Fruit fly (Drosophila melanogaster): Measurements from ENCODE around the gene mEFG1.

mEFG1 gene

dm6 chr2L:7262580-7262979, 39.7 kb upstream of the mEFG1 start:
- TF ChIP-seq CG1621 (tag; optimal IDR thresholded peaks at IDR 0.05) (no peak), CG10631 (GFP tag; optimal IDR thresholded peaks at IDR 0.05) (no peak), CG6163 (GFP tag; IDR thresholded peaks at IDR 0.05) (no peak), Ets21C (GFP tag; optimal IDR thresholded peaks at IDR 0.05) (no peak), CG10669 (GFP tag; optimal IDR thresholded peaks at IDR 0.05) (no peak), lz (GFP tag; optimal IDR thresholded peaks at IDR 0.05) (no peak), cyc (GFP tag; optimal IDR thresholded peaks at IDR 0.05) (no peak), net (GFP tag; optimal IDR thresholded peaks at IDR 0.05) (no peak), esn (GFP tag; optimal IDR thresholded peaks at IDR 0.05) (no peak), CG3032 (tag; optimal IDR thresholded peaks at IDR 0.05) (no peak), Eip75B (GFP tag; optimal IDR thresholded peaks at IDR 0.05) (no peak), Sox15 (GFP tag; optimal IDR thresholded peaks at IDR 0.05) (no peak), fkh (GFP tag; optimal IDR thresholded peaks at IDR 0.05) (no peak), Lpt (GFP tag; optimal IDR thresholded peaks at IDR 0.05) (no peak), Sox102F (GFP tag; optimal IDR thresholded peaks at IDR 0.05) (no peak), Gug (GFP tag; IDR thresholded peaks at IDR 0.05) (no peak), acj6 (GFP tag; optimal IDR thresholded peaks at IDR 0.05) (no peak), Hr4 (GFP tag; optimal IDR thresholded peaks at IDR 0.05) (no peak), CG6808 (GFP tag; optimal IDR thresholded peaks at IDR 0.05) (no peak), CG8319 (GFP tag; optimal IDR thresholded peaks at IDR 0.05) (no peak)

- TF ChIP-seq Eip93F (GFP tag; optimal IDR thresholded peaks at IDR 0.05) (no peak), CG8119 (GFP tag; IDR thresholded peaks at IDR 0.05) (no peak), net (GFP tag; optimal IDR thresholded peaks at IDR 0.05) (no peak), Hr4 (GFP tag; optimal IDR thresholded peaks at IDR 0.05) (no peak), CG15336 (GFP tag; IDR thresholded peaks at IDR 0.05) (peak; percentile 15; the same call in 1 of the 2 replicates), eg (GFP tag; IDR thresholded peaks at IDR 0.05) (no peak), CG10669 (GFP tag; optimal IDR thresholded peaks at IDR 0.05) (no peak), Smox (GFP tag; optimal IDR thresholded peaks at IDR 0.05) (peak; percentile 60), CG6163 (GFP tag; IDR thresholded peaks at IDR 0.05) (peak; percentile 54; the same call in 1 of the 3 replicates), spab (GFP tag; optimal IDR thresholded peaks at IDR 0.05) (no peak), CG4318 (GFP tag; optimal IDR thresholded peaks at IDR 0.05) (no peak), fd85E (GFP tag; optimal IDR thresholded peaks at IDR 0.05) (no peak), dsx (GFP tag; optimal IDR thresholded peaks at IDR 0.05; ENCODE audit: poor library complexity, severe bottlenecking) (no peak), CG31627 (GFP tag; optimal IDR thresholded peaks at IDR 0.05) (peak; percentile 67), dac (GFP tag; optimal IDR thresholded peaks at IDR 0.05) (no peak), CG6276 (GFP tag; optimal IDR thresholded peaks at IDR 0.05) (no peak), CG7368 (GFP tag; optimal IDR thresholded peaks at IDR 0.05) (no peak), Eip75B (GFP tag; optimal IDR thresholded peaks at IDR 0.05) (peak; percentile 26), ss (GFP tag; optimal IDR thresholded peaks at IDR 0.05) (no peak), CG3919 (GFP tag; optimal IDR thresholded peaks at IDR 0.05) (peak; percentile 34), CG10631 (GFP tag; optimal IDR thresholded peaks at IDR 0.05) (peak; percentile 14), CG6792 (GFP tag; optimal IDR thresholded peaks at IDR 0.05) (peak; percentile 47), Sox15 (GFP tag; optimal IDR thresholded peaks at IDR 0.05) (peak; percentile 13), acj6 (GFP tag; optimal IDR thresholded peaks at IDR 0.05) (peak; percentile 40), CG11902 (GFP tag; optimal IDR thresholded peaks at IDR 0.05) (peak; percentile 10), Hr39 (GFP tag; optimal IDR thresholded peaks at IDR 0.05) (peak; percentile 74), svp (GFP tag) (peak; percentile 85), vri (GFP tag; optimal IDR thresholded peaks at IDR 0.05) (peak; percentile 17), CG1621 (tag; optimal IDR thresholded peaks at IDR 0.05) (no peak), CG34406 (GFP tag; optimal IDR thresholded peaks at IDR 0.05) (peak; percentile 59), CG8632 (GFP tag; optimal IDR thresholded peaks at IDR 0.05) (peak; percentile 57), esn (GFP tag; optimal IDR thresholded peaks at IDR 0.05) (peak; percentile 83), salr (GFP tag; optimal IDR thresholded peaks at IDR 0.05) (no peak), CG9139 (GFP tag; optimal IDR thresholded peaks at IDR 0.05) (no peak), fd59A (GFP tag; optimal IDR thresholded peaks at IDR 0.05) (no peak), CG3032 (tag; optimal IDR thresholded peaks at IDR 0.05) (no peak), OdsH (GFP tag; optimal IDR thresholded peaks at IDR 0.05) (peak; percentile 39), Blimp-1 (GFP tag; optimal IDR thresholded peaks at IDR 0.05) (no peak), topi (GFP tag; optimal IDR thresholded peaks at IDR 0.05) (peak; percentile 73), fkh (GFP tag; optimal IDR thresholded peaks at IDR 0.05) (no peak), CG11762 (GFP tag; optimal IDR thresholded peaks at IDR 0.05; ENCODE audit: insufficient read depth) (no peak), lz (GFP tag; optimal IDR thresholded peaks at IDR 0.05) (peak; percentile 76)
These were observed 39.1 kb upstream of the mEFG1 start for dm6 chr2L:7261989-7262388.
